Fruit fly (Drosophila melanogaster) whole organism, wandering third instar larva: ENCODE data around the gene CdGAPr.

Source experiments
- HLH106 ChIP-seq: fragments of 200-800 bp; optimal IDR thresholded peaks from 3 replicates; lab custom pipeline; 2019; ENCODE audit warnings: missing biosample characterization, mild to moderate bottlenecking, missing genetic modification characterization, moderate library complexity
- Jra ChIP-seq: sonication (Bioruptor generic); optimal IDR thresholded peaks from 2 replicates; lab custom pipeline; 2016; ENCODE audit warnings: missing biosample characterization, missing genetic modification characterization
- OdsH ChIP-seq: fragments of 200-800 bp; sonication (Bioruptor generic); optimal IDR thresholded peaks from 2 replicates; lab custom pipeline; 2016; ENCODE audit warnings: missing biosample characterization, mild to moderate bottlenecking, missing genetic modification characterization
- Vsx2 ChIP-seq: fragments of 200-300, 225-300 bp; sonication (Bioruptor generic); optimal IDR thresholded peaks from 2 replicates; lab custom pipeline; 2018; ENCODE audit warnings: missing biosample characterization, missing genetic modification characterization; ENCODE audit not compliant: partially characterized antibody
- dl ChIP-seq, 2 experiments: fragments of 175-275, 200-275 bp in 1 of 2; fragments of 200-275 bp in 1 of 2; sonication (Bioruptor generic); optimal IDR thresholded peaks; lab custom pipeline; 2018; ENCODE audit warnings: mild to moderate bottlenecking in 2 of 2, missing biosample characterization in 2 of 2, missing genetic modification characterization in 2 of 2, moderate library complexity in 2 of 2; ENCODE audit not compliant: partially characterized antibody in 2 of 2, insufficient read depth in 1 of 2
- ey ChIP-seq: fragments of 200-800 bp; sonication (Bioruptor generic); optimal IDR thresholded peaks from 2 replicates; lab custom pipeline; 2016; ENCODE audit warnings: missing biosample characterization, missing genetic modification characterization
- foxo ChIP-seq, 2 experiments: fragments of 200-800 bp; sonication (Bioruptor generic); optimal IDR thresholded peaks; 2 replicates in 1 of 2; 3 replicates in 1 of 2; lab custom pipeline; 2016 to 2017; ENCODE audit warnings: missing biosample characterization in 2 of 2, missing genetic modification characterization in 2 of 2
- fru ChIP-seq: fragments of 200-800 bp; sonication (Bioruptor generic); optimal IDR thresholded peaks from 3 replicates; lab custom pipeline; 2016; ENCODE audit warnings: missing biosample characterization, mild to moderate bottlenecking, missing genetic modification characterization
- pan ChIP-seq: fragments of >200 bp; optimal IDR thresholded peaks from 2 replicates; lab custom pipeline; 2017
- psq ChIP-seq: fragments of 200-800 bp; sonication (Bioruptor generic); optimal IDR thresholded peaks from 3 replicates; lab custom pipeline; 2017; ENCODE audit warnings: missing biosample characterization, mild to moderate bottlenecking, missing genetic modification characterization, moderate library complexity
- usp ChIP-seq: fragments of >200 bp; optimal IDR thresholded peaks from 2 replicates; lab custom pipeline; 2017; ENCODE audit warnings: missing biosample characterization, missing genetic modification characterization

- TF ChIP-seq ey (GFP tag; lab: Kevin White, UChicago): no peak
- no peak for TF ChIP-seq fru
- no peak for TF ChIP-seq psq (GFP tag; lab: Kevin White, UChicago)
- TF ChIP-seq HLH106 (tag; lab: Kevin White, UChicago): no peak
- no peak for TF ChIP-seq OdsH (GFP tag; lab: Kevin White, UChicago)
- no peak for TF ChIP-seq foxo (GFP tag; optimal IDR thresholded peaks at IDR 0.05; lab: Kevin White, UChicago)
- TF ChIP-seq Vsx2 (GFP tag; lab: Kevin White, UChicago): no peak
- TF ChIP-seq usp (GFP tag; lab: Kevin White, UChicago): no peak
- TF ChIP-seq dl (GFP tag; optimal IDR thresholded peaks at IDR 0.05; lab: Kevin White, UChicago; ENCODE audit: insufficient read depth in 1 of 2, partially characterized antibody in 2 of 2): no peak
- no peak for TF ChIP-seq Jra (GFP tag; lab: Kevin White, UChicago)
- TF ChIP-seq pan: no peak
These were observed 22.0 kb downstream of the CdGAPr start for dm6 chr2L:19769703-19770102.
